Fruit fly (Drosophila melanogaster): ENCODE measurements around the gene elg1.

DNA sequence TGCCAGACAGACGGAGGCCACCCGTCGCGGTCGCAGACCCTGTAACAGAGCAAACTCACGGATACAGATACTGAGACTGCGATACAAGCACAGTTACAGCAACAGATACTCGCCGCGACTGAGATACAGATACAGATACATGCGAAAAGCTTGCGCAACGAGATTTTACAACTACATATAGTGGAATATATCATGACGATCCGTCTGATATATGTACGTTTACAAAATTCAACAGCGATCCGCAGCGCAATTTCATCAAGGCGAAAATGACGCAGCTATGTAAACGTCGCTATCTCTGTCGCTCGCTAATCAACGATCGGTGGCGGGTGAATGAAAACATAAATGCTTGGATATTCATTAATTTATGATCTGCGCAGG is 18.3 kb downstream of the elg1 start:
- TF ChIP-seq usp (GFP tag; optimal IDR thresholded peaks at IDR 0.05) = no peak
- no peak for TF ChIP-seq CG31365 (tag; optimal IDR thresholded peaks at IDR 0.05)
- TF ChIP-seq z (GFP tag; IDR thresholded peaks at IDR 0.05) = no peak
- no peak for TF ChIP-seq CG12236 (GFP tag; optimal IDR thresholded peaks at IDR 0.05)
- no peak for TF ChIP-seq gsb (GFP tag; IDR thresholded peaks at IDR 0.05)
- no peak for TF ChIP-seq CG8765 (GFP tag; IDR thresholded peaks at IDR 0.05)
- TF ChIP-seq CG11085 (GFP tag; IDR thresholded peaks at IDR 0.05) = no peak
